Worm (Caenorhabditis elegans) whole organism, young adult: ENCODE measurements around the gene glb-17.

ENCODE experiments used
- F52B5.7 ChIP-seq: sonication (generic microtip); optimal IDR thresholded peaks from 2 replicates; lab custom pipeline; 2016; ENCODE audit warnings: mild to moderate bottlenecking, missing genetic modification characterization, missing compliant biosample characterization
- ama-1 ChIP-seq, 3 experiments: fragments of 150-350 bp in 1 of 3; sonication (generic microtip) in 2 of 3; optimal IDR thresholded peaks; 2 replicates each; lab custom pipeline; 2014 to 2018; ENCODE audit warnings: missing biosample characterization in 2 of 3, missing genetic modification characterization in 2 of 3, missing genetic modification reagents in 2 of 3
- ceh-91 ChIP-seq: fragments of 200-800 bp; sonication (Bioruptor generic); IDR thresholded peaks from 2 replicates; pipeline ENCODE4 v1.3.6; 2022; ENCODE audit warnings: missing genetic modification reagents, missing genetic modification characterization, missing compliant biosample characterization
- madf-3 ChIP-seq: fragments of 200-800 bp; sonication (Bioruptor generic); IDR thresholded peaks from 2 replicates; pipeline ENCODE4 v1.3.6; 2022; ENCODE audit warnings: missing genetic modification reagents, missing genetic modification characterization, missing compliant biosample characterization
- pha-4 ChIP-seq: fragments of 150-350 bp; sonication (generic microtip); optimal IDR thresholded peaks from 2 replicates; lab custom pipeline; 2014; ENCODE audit warnings: missing biosample characterization, missing genetic modification reagents, missing genetic modification characterization

DNA sequence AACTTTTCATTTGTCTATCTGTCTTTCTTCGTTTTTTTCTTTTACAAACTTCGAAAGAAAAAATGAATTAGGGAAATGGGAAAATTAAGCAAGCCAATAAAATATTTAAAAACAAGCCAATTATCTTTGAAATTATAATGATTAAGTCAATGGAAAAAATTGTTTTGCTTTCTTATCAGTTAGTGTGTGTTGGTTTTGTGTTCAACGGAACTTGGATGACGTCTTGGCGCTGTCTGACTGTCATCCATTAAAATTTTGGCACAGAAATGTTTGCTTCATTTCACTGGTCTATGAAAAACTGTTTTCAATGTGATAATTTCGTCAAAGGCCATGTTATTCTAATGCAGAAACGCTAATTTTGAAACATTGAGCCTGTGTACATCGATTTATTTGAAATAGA lies 26.3 kb downstream of the glb-17 start:
- no peak for TF ChIP-seq ama-1 (optimal IDR thresholded peaks at IDR 0.05; lab: Kevin White, UChicago)
- TF ChIP-seq ama-1 (GFP tag; optimal IDR thresholded peaks at IDR 0.05; lab: Kevin White, UChicago): no peak
- TF ChIP-seq madf-3 (GFP tag; lab: Robert Waterston, UW): no peak
- no peak for TF ChIP-seq pha-4 (tag; lab: Kevin White, UChicago)
- TF ChIP-seq F52B5.7 (tag; lab: Kevin White, UChicago): no peak
- TF ChIP-seq ceh-91 (GFP tag; lab: Robert Waterston, UW): no peak
